Fruit fly (Drosophila melanogaster) whole organism, embryonic: Measurements from ENCODE around the gene CG11986.

ENCODE experiments used
- ATbp ChIP-seq: fragments of 200-800 bp; sonication (Bioruptor generic); optimal IDR thresholded peaks from 2 replicates; lab custom pipeline; 2017; ENCODE audit warnings: missing biosample characterization, mild to moderate bottlenecking, missing genetic modification characterization, missing genetic modification reagents
- Atf6 ChIP-seq: fragments of 200-800 bp; sonication (Bioruptor generic); IDR thresholded peaks from 2 replicates; pipeline ENCODE4 v1.3.6; 2022; ENCODE audit warnings: missing biosample characterization, missing genetic modification characterization
- BEAF-32 ChIP-seq: fragments of 200-800 bp; sonication (Bioruptor generic); optimal IDR thresholded peaks from 3 replicates; lab custom pipeline; 2017; ENCODE audit warnings: missing biosample characterization, missing genetic modification characterization, mild to moderate bottlenecking, moderate library complexity, missing genetic modification reagents
- CG10267 ChIP-seq: fragments of 200-800 bp; sonication (Bioruptor generic); optimal IDR thresholded peaks from 2 replicates; lab custom pipeline; 2018; ENCODE audit warnings: missing biosample characterization, mild to moderate bottlenecking, missing genetic modification characterization, moderate library complexity
- CG10543 ChIP-seq: fragments of 200-800 bp; sonication (Bioruptor generic); optimal IDR thresholded peaks from 3 replicates; lab custom pipeline; 2017; ENCODE audit warnings: missing biosample characterization, mild to moderate bottlenecking, missing genetic modification characterization, moderate library complexity
- CG10979 ChIP-seq: fragments of 200-800 bp; sonication (Bioruptor generic); optimal IDR thresholded peaks from 2 replicates; lab custom pipeline; 2018; ENCODE audit warnings: missing biosample characterization, mild to moderate bottlenecking, missing genetic modification characterization, moderate library complexity
- CG11085 ChIP-seq: fragments of 200-800 bp; sonication (Bioruptor generic); IDR thresholded peaks from 2 replicates; pipeline ENCODE4 v1.3.6; 2022; ENCODE audit warnings: missing biosample characterization, missing genetic modification characterization
- CG11456 ChIP-seq: fragments of 200-800 bp; sonication (Bioruptor generic); IDR thresholded peaks from 3 replicates; pipeline ENCODE4 v1.3.6; 2022; ENCODE audit warnings: missing biosample characterization, missing genetic modification characterization
- CG12071 ChIP-seq: fragments of 200-800 bp; sonication (Bioruptor generic); optimal IDR thresholded peaks from 3 replicates; lab custom pipeline; 2018; ENCODE audit warnings: missing biosample characterization, mild to moderate bottlenecking, missing genetic modification characterization
- CG15011 ChIP-seq: fragments of 200-800 bp; sonication (Bioruptor generic); optimal IDR thresholded peaks from 3 replicates; lab custom pipeline; 2018; ENCODE audit warnings: missing biosample characterization, mild to moderate bottlenecking, missing genetic modification characterization
- CG17568 ChIP-seq: fragments of 200-800 bp; sonication (Bioruptor generic); optimal IDR thresholded peaks from 2 replicates; lab custom pipeline; 2018; ENCODE audit warnings: missing biosample characterization, mild to moderate bottlenecking, missing genetic modification characterization, moderate library complexity
- CG17612 ChIP-seq: fragments of 200-800 bp; sonication (Bioruptor generic); IDR thresholded peaks from 2 replicates; pipeline ENCODE4 v1.3.6; 2022; ENCODE audit warnings: missing biosample characterization, missing genetic modification characterization
- CG2116 ChIP-seq: fragments of 200-800 bp; sonication (Bioruptor generic); optimal IDR thresholded peaks from 3 replicates; lab custom pipeline; 2018; ENCODE audit warnings: missing biosample characterization, mild to moderate bottlenecking, missing genetic modification characterization
- CG2199 ChIP-seq: fragments of 200-800 bp; sonication (Bioruptor generic); IDR thresholded peaks from 3 replicates; pipeline ENCODE4 v1.3.6; 2022; ENCODE audit warnings: missing biosample characterization, missing genetic modification characterization
- CG33557 ChIP-seq: fragments of 200-800 bp; sonication (Bioruptor generic); optimal IDR thresholded peaks from 2 replicates; lab custom pipeline; 2019; ENCODE audit warnings: missing biosample characterization, mild to moderate bottlenecking, missing genetic modification characterization, moderate library complexity
- CG4328 ChIP-seq: fragments of 200-800 bp; sonication (Bioruptor generic); optimal IDR thresholded peaks from 3 replicates; lab custom pipeline; 2017; ENCODE audit warnings: missing biosample characterization, missing genetic modification reagents, missing genetic modification characterization
- CG4360 ChIP-seq: fragments of 200-800 bp; sonication (Bioruptor generic); IDR thresholded peaks from 2 replicates; pipeline ENCODE4 v1.3.6; 2022; ENCODE audit warnings: missing biosample characterization, missing genetic modification characterization
- CG6175 ChIP-seq: fragments of 200-800 bp; sonication (Bioruptor generic); IDR thresholded peaks from 3 replicates; pipeline ENCODE4 v1.3.6; 2022; ENCODE audit warnings: missing biosample characterization, missing genetic modification characterization
- CG6272 ChIP-seq: fragments of 200-800 bp; sonication (Bioruptor generic); IDR thresholded peaks from 2 replicates; pipeline ENCODE4 v1.3.6; 2022; ENCODE audit warnings: missing biosample characterization, missing genetic modification characterization
- CG7357 ChIP-seq: fragments of 200-800 bp; sonication (Bioruptor generic); IDR thresholded peaks from 3 replicates; pipeline ENCODE4 v1.3.6; 2022; ENCODE audit warnings: missing biosample characterization, missing genetic modification characterization
- CG7372 ChIP-seq: fragments of 200-800 bp; sonication (Bioruptor generic); IDR thresholded peaks from 2 replicates; pipeline ENCODE4 v1.3.6; 2022; ENCODE audit warnings: missing biosample characterization, missing genetic modification characterization
- CG9437 ChIP-seq: fragments of 200-800 bp; sonication (Bioruptor generic); optimal IDR thresholded peaks from 2 replicates; lab custom pipeline; 2018; ENCODE audit warnings: missing biosample characterization, mild to moderate bottlenecking, missing genetic modification characterization
- CrebB ChIP-seq: fragments of 200-800 bp; sonication (Bioruptor generic); optimal IDR thresholded peaks from 3 replicates; lab custom pipeline; 2018; ENCODE audit warnings: missing biosample characterization, mild to moderate bottlenecking, missing genetic modification characterization
- D19B ChIP-seq: fragments of 200-800 bp; sonication (Bioruptor generic); optimal IDR thresholded peaks from 2 replicates; lab custom pipeline; 2017; ENCODE audit warnings: missing biosample characterization, mild to moderate bottlenecking, missing genetic modification characterization
- Dbx ChIP-seq: fragments of 200-800 bp; sonication (Bioruptor generic); IDR thresholded peaks from 3 replicates; pipeline ENCODE4 v1.3.6; 2022; ENCODE audit warnings: missing biosample characterization, missing genetic modification characterization
- HHEX ChIP-seq: fragments of 200-800 bp; sonication (Bioruptor generic); optimal IDR thresholded peaks from 3 replicates; lab custom pipeline; 2017; ENCODE audit warnings: missing biosample characterization, mild to moderate bottlenecking, missing genetic modification characterization, missing genetic modification reagents
- Hmx ChIP-seq: fragments of 200-800 bp; sonication (Bioruptor generic); optimal IDR thresholded peaks from 2 replicates; lab custom pipeline; 2016; ENCODE audit warnings: missing biosample characterization, missing genetic modification characterization
- Hr39 ChIP-seq: fragments of >200 bp; optimal IDR thresholded peaks from 2 replicates; lab custom pipeline; 2017
- Mad ChIP-seq: fragments of 200-800 bp; sonication (Bioruptor generic); optimal IDR thresholded peaks from 2 replicates; lab custom pipeline; 2016; ENCODE audit warnings: missing biosample characterization, missing genetic modification characterization
- Max ChIP-seq: fragments of 200-800 bp; sonication (Bioruptor generic); optimal IDR thresholded peaks from 2 replicates; lab custom pipeline; 2016; ENCODE audit warnings: missing biosample characterization, mild to moderate bottlenecking, missing genetic modification characterization
- Nf-YB ChIP-seq: fragments of 200-800 bp; sonication (Bioruptor generic); optimal IDR thresholded peaks from 3 replicates; lab custom pipeline; 2019; ENCODE audit warnings: missing biosample characterization, mild to moderate bottlenecking, missing genetic modification characterization, moderate library complexity
- Opbp ChIP-seq: fragments of 200-800 bp; sonication (Bioruptor generic); IDR thresholded peaks from 3 replicates; pipeline ENCODE4 v1.3.6; 2022; ENCODE audit warnings: missing biosample characterization, missing genetic modification characterization; ENCODE audit not compliant: partially characterized antibody
- Xbp1 ChIP-seq: fragments of 200-800 bp; sonication (Bioruptor generic); optimal IDR thresholded peaks from 3 replicates; lab custom pipeline; 2016; ENCODE audit warnings: missing biosample characterization, mild to moderate bottlenecking, missing genetic modification characterization
- abd-A ChIP-seq: fragments of 200-800 bp; sonication (Bioruptor generic); optimal IDR thresholded peaks from 3 replicates; lab custom pipeline; 2019; ENCODE audit warnings: missing biosample characterization, mild to moderate bottlenecking, missing genetic modification characterization, moderate library complexity
- ac ChIP-seq: fragments of 200-800 bp; sonication (Bioruptor generic); optimal IDR thresholded peaks from 3 replicates; lab custom pipeline; 2017; ENCODE audit warnings: missing biosample characterization, mild to moderate bottlenecking, missing genetic modification characterization
- amos ChIP-seq: fragments of 200-800 bp; sonication (Bioruptor generic); IDR thresholded peaks from 2 replicates; pipeline ENCODE4 v1.3.6; 2022; ENCODE audit warnings: missing biosample characterization, missing genetic modification characterization; ENCODE audit not compliant: partially characterized antibody
- br ChIP-seq: fragments of >200 bp; optimal IDR thresholded peaks from 2 replicates; lab custom pipeline; 2017
- cato ChIP-seq: fragments of 200-800 bp; sonication (Bioruptor generic); optimal IDR thresholded peaks from 2 replicates; lab custom pipeline; 2016; ENCODE audit warnings: missing biosample characterization, missing genetic modification characterization, borderline replicate concordance
- caup ChIP-seq: fragments of 200-800 bp; sonication (Bioruptor generic); optimal IDR thresholded peaks from 3 replicates; lab custom pipeline; 2017; ENCODE audit warnings: missing biosample characterization, mild to moderate bottlenecking, missing genetic modification characterization, moderate library complexity; ENCODE audit not compliant: severe bottlenecking
- cwo ChIP-seq: fragments of 200-800 bp; sonication (Bioruptor generic); optimal IDR thresholded peaks from 3 replicates; lab custom pipeline; 2017; ENCODE audit warnings: missing biosample characterization, missing genetic modification characterization, mild to moderate bottlenecking, moderate library complexity, missing genetic modification reagents
- dan ChIP-seq: fragments of 200-800 bp; sonication (Bioruptor generic); IDR thresholded peaks from 2 replicates; pipeline ENCODE4 v1.3.6; 2022; ENCODE audit warnings: missing biosample characterization, missing genetic modification characterization
- disco-r ChIP-seq: fragments of 200-800 bp; sonication (Bioruptor generic); optimal IDR thresholded peaks from 2 replicates; lab custom pipeline; 2016; ENCODE audit warnings: missing biosample characterization, missing genetic modification characterization
- exex ChIP-seq: fragments of 200-800 bp; sonication (Bioruptor generic); optimal IDR thresholded peaks from 4 replicates; lab custom pipeline; 2018; ENCODE audit warnings: missing biosample characterization, mild to moderate bottlenecking, missing genetic modification characterization, moderate library complexity
- fd64A ChIP-seq: fragments of 200-800 bp; sonication (Bioruptor generic); optimal IDR thresholded peaks from 3 replicates; lab custom pipeline; 2018; ENCODE audit warnings: missing biosample characterization, mild to moderate bottlenecking, missing genetic modification characterization
- fu2 ChIP-seq: fragments of 200-800 bp; sonication (Bioruptor generic); optimal IDR thresholded peaks from 2 replicates; lab custom pipeline; 2016; ENCODE audit warnings: missing biosample characterization, missing genetic modification characterization
- hb ChIP-seq: fragments of 200-800 bp; sonication (Bioruptor generic); IDR thresholded peaks from 3 replicates; pipeline ENCODE4 v1.3.6; 2022; ENCODE audit warnings: missing biosample characterization, missing genetic modification characterization; ENCODE audit not compliant: partially characterized antibody
- repo ChIP-seq: fragments of 200-800 bp; sonication (Bioruptor generic); optimal IDR thresholded peaks from 2 replicates; lab custom pipeline; 2016; ENCODE audit warnings: missing biosample characterization, missing genetic modification characterization
- sd ChIP-seq: fragments of 200-800 bp; sonication (Bioruptor generic); optimal IDR thresholded peaks from 3 replicates; lab custom pipeline; 2018; ENCODE audit warnings: missing biosample characterization, mild to moderate bottlenecking, missing genetic modification characterization, moderate library complexity
- tap ChIP-seq: fragments of 200-800 bp; optimal IDR thresholded peaks from 3 replicates; lab custom pipeline; 2019; ENCODE audit warnings: missing biosample characterization, mild to moderate bottlenecking, missing genetic modification characterization, moderate library complexity
- vfl ChIP-seq: fragments of 200-800 bp; sonication (Bioruptor generic); optimal IDR thresholded peaks from 2 replicates; lab custom pipeline; 2016; ENCODE audit warnings: missing biosample characterization, missing genetic modification characterization

The CG11986 gene

DNA sequence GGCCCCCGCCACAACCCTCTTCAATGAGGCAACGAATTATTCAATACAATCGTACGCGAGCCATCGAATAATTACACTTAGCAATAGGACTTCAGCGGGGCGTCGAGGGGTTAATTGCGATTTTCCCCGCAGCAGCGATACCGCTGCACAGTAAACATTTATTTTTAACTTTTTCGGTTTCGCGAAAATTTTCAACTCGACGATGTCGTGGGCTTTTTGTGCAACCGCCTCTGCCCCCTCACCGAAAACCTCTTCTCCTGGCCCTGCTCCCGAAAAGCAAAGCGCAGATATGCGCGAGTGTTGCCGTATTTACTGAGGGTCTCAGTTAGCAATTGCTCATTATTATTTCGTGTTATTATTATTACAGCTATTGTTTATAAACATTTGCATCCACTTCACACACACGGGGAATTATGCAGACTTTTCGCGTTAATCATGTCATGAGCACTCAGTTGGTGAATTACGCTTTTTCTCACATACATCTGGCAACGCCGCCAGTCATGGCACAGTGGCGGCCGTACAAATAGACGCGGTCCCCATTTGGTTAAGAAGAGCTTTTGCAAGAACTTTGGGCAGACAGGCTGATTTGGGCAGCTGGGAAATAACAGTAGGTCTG lies 1.4 kb upstream of the CG11986 start (continued):
- TF ChIP-seq dan (GFP tag; lab: Robert Waterston, UW) (no peak), amos (GFP tag; lab: Robert Waterston, UW) (no peak), ac (GFP tag; lab: Kevin White, UChicago) (no peak), D19B (GFP tag; lab: Kevin White, UChicago) (no peak), Hr39 (lab: Kevin White, UChicago) (no peak), fd64A (GFP tag; lab: Kevin White, UChicago) (no peak), CG6175 (GFP tag; lab: Robert Waterston, UW) (no peak), CG4360 (GFP tag; lab: Robert Waterston, UW) (no peak), CG11085 (GFP tag; lab: Robert Waterston, UW) (no peak), CG33557 (no peak), exex (no peak), CG2199 (no peak), CG12071 (GFP tag; lab: Kevin White, UChicago) (no peak), Xbp1 (GFP tag; lab: Kevin White, UChicago) (peak; percentile 62), CG10543 (GFP tag; lab: Kevin White, UChicago) (peak; percentile 78), br (lab: Kevin White, UChicago) (no peak), ATbp (no peak), CG9437 (GFP tag; lab: Kevin White, UChicago) (peak; percentile 35), Max (GFP tag; lab: Kevin White, UChicago) (peak; percentile 44), Opbp (GFP tag; lab: Robert Waterston, UW) (0 out of 3 replicates have a peak, but pooled peaks have one; percentile 45), CG10267 (tag; lab: Kevin White, UChicago) (peak; percentile 17), CG6272 (GFP tag; lab: Robert Waterston, UW) (no peak), vfl (peak; percentile 36), fu2 (GFP tag; lab: Kevin White, UChicago) (peak; percentile 53), Dbx (peak; percentile 41; the same call in 1 of the 3 replicates), CG2116 (GFP tag; lab: Kevin White, UChicago) (peak; percentile 38), CG17568 (GFP tag; lab: Kevin White, UChicago) (no peak), BEAF-32 (GFP tag; lab: Kevin White, UChicago) (peak; percentile 31), abd-A (tag; lab: Kevin White, UChicago) (no peak), CG7372 (GFP tag; lab: Robert Waterston, UW) (peak; percentile 34; the same call in 1 of the 2 replicates), Nf-YB (peak; percentile 28), CG10979 (tag; lab: Kevin White, UChicago) (peak; percentile 19), disco-r (GFP tag; lab: Kevin White, UChicago) (peak; percentile 45), CG11456 (0 out of 3 replicates have a peak, but pooled peaks have one; percentile 21), cato (GFP tag; lab: Kevin White, UChicago) (no peak), CG17612 (GFP tag; lab: Robert Waterston, UW) (no peak), Mad (GFP tag; lab: Kevin White, UChicago) (peak; percentile 66), Hmx (GFP tag; lab: Kevin White, UChicago) (no peak), caup (GFP tag; lab: Kevin White, UChicago) (peak; percentile 31), hb (GFP tag; lab: Robert Waterston, UW) (no peak), cwo (GFP tag; lab: Kevin White, UChicago) (peak; percentile 63), repo (no peak), tap (tag; lab: Kevin White, UChicago) (no peak), Atf6 (peak; percentile 39; the same call in 1 of the 2 replicates), CG4328 (GFP tag; lab: Kevin White, UChicago) (peak; percentile 12), CrebB (peak; percentile 24), CG15011 (no peak), sd (tag; lab: Kevin White, UChicago) (peak; percentile 71), HHEX (GFP tag; lab: Kevin White, UChicago) (peak; percentile 27), CG7357 (GFP tag; lab: Robert Waterston, UW) (no peak)
